Worm (Caenorhabditis elegans): ENCODE measurements around the gene K05B2.4.

Gene K05B2.4

DNA sequence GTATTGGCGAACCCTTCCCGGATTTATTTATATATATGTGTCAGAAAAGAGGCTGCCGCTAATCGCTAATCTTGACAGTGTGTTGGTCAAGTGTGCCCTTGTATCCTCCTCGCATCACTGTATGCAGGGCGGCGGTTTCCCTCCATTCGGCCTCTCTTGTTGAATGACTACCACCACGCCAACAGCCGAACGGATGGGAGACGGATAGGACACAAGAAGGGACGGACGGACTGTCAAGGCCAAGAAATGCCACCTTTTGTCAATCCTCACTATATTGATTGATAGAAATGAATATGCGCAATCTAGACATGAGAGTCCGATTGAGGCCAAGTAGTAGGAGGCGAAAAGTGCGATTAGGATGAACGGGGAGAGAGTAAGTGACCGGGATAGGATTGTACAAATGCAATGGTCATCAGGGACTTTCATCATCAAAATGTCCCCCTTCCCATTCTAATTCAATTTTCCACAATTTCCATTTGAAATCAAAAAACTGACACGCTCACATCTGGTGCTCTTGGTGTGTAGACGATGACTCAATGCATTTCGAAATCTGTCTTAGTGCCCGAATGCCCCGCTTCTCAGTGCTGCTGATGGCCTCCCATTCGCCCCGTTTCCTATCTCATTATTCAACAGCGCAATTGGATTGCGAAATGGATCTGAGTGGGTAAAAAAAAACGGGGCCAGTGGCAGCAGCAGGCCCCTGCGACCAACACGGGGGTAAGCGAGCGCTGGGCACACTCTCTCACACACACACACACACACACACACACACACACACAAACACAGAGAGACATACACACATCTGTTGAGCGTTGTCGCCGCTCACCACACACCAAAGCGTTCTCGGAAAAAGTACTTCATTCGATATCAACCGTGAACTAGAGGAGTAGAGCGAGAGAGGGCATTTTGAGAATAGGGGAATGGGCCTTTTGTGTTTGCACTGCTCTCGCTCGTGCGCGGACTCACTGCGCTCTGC lies 41.2 kb upstream of the K05B2.4 start (continued):
- TF ChIP-seq mes-2 (tag; optimal IDR thresholded peaks at IDR 0.05; ENCODE audit: poor library complexity, severe bottlenecking) (peak; percentile 50), rbr-2 (tag; optimal IDR thresholded peaks at IDR 0.05) (peak; percentile 74), nhr-111 (GFP tag; optimal IDR thresholded peaks at IDR 0.05) (no peak), F26F4.8 (GFP tag; conservative IDR thresholded peaks at IDR 0.05) (no peak), hlh-11 (tag; optimal IDR thresholded peaks at IDR 0.05) (peak; percentile 57), ctbp-1 (GFP tag; IDR thresholded peaks at IDR 0.05) (peak; percentile 76), unc-62 (GFP tag; optimal IDR thresholded peaks at IDR 0.05 in 1 of 2) (peak in 1 of 2 experiments; percentile 85), unc-62 (tag; optimal IDR thresholded peaks at IDR 0.05) (no peak), zfp-2 (tag; optimal IDR thresholded peaks at IDR 0.05) (no peak), egl-43 (GFP tag; IDR thresholded peaks at IDR 0.05) (peak; percentile 64; the same call in 1 of the 2 replicates), arid-1 (GFP tag; conservative IDR thresholded peaks at IDR 0.05) (no peak), ceh-20 (GFP tag; IDR thresholded peaks at IDR 0.05) (peak; percentile 39; the same call in 1 of the 2 replicates), dmd-9 (GFP tag; IDR thresholded peaks at IDR 0.05) (0 out of 2 replicates have a peak, but pooled peaks have one; percentile 35), nhr-77 (tag; optimal IDR thresholded peaks at IDR 0.05) (peak; percentile 47), mdl-1 (tag; optimal IDR thresholded peaks at IDR 0.05) (peak in 1 of 2 experiments; percentile 50)

DNA sequence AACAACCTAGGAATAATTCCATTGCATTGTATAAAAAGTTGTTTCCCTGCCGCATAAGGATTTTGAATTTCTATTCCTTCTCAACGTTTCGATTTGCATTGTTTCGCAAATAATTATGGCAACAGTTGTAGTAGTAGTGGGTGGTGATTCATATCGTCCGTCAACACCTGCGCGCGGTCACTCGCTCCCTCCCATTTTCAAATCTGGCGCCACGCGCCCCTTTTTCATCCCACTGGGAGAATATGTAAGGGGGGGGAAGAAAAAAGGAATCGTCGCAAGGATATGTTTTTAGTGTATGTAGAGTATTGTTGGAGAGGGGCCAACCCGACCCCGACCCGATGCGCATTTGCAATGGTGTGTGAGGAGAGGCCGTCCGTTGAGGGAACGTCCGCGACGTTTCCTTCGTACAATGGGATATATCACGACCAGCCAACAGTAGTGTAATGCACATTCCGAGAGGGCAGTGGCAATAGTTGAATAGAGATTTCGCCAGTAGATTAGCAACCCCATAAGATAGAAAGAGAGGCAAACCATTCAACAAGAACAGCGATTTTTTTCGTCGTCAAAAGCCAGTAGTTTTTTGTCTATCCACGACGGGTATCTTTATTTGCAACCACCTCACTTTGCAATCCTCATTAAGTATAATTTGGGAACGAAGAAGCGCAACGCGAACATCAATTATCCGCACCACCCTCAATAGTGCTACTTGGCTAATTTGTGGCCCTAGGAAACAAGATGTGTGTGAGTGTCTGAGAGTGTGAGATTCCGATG lies 40.3 kb upstream of the K05B2.4 start:
- TF ChIP-seq aha-1 (tag), result peak; percentile 98
- TF ChIP-seq T26A8.4 (GFP tag; IDR thresholded peaks at IDR 0.05), result no peak
- no peak for TF ChIP-seq ceh-62 (tag; optimal IDR thresholded peaks at IDR 0.05)
- peak; percentile 26 for TF ChIP-seq mes-2 (tag; optimal IDR thresholded peaks at IDR 0.05; ENCODE audit: poor library complexity, severe bottlenecking)
- TF ChIP-seq nhr-25 (tag; optimal IDR thresholded peaks at IDR 0.05; ENCODE audit: borderline replicate concordance, insufficient read depth), result no peak
- no peak for TF ChIP-seq dpl-1 (GFP tag; optimal IDR thresholded peaks at IDR 0.05)
- no peak for TF ChIP-seq F49E8.2 (tag; optimal IDR thresholded peaks at IDR 0.05; ENCODE audit: borderline replicate concordance)
- TF ChIP-seq D1046.2 (GFP tag; IDR thresholded peaks at IDR 0.05), result 0 out of 2 replicates have a peak, but pooled peaks have one; percentile 42
- TF ChIP-seq vab-7 (GFP tag; IDR thresholded peaks at IDR 0.05), result 0 out of 2 replicates have a peak, but pooled peaks have one; percentile 18
- 0 out of 2 replicates have a peak, but pooled peaks have one; percentile 12 for TF ChIP-seq php-3 (GFP tag; IDR thresholded peaks at IDR 0.05)
- no peak for TF ChIP-seq sdz-12 (GFP tag; optimal IDR thresholded peaks at IDR 0.05)
- peak; percentile 48; the same call in 1 of the 2 replicates for TF ChIP-seq dmd-9 (GFP tag; IDR thresholded peaks at IDR 0.05)
- TF ChIP-seq madf-9 (GFP tag; conservative IDR thresholded peaks at IDR 0.05), result 0 out of 2 replicates have a peak, but pooled peaks have one; percentile 15
- peak in 1 of 2 experiments; percentile 91 for TF ChIP-seq unc-62 (GFP tag; optimal IDR thresholded peaks at IDR 0.05 in 1 of 2)
- no peak for TF ChIP-seq unc-62 (tag; optimal IDR thresholded peaks at IDR 0.05)
- TF ChIP-seq spr-1 (tag; optimal IDR thresholded peaks at IDR 0.05), result no peak
- peak; percentile 39 for TF ChIP-seq egl-43 (GFP tag; IDR thresholded peaks at IDR 0.05)
- peak; percentile 26 for TF ChIP-seq spr-3 (GFP tag; optimal IDR thresholded peaks at IDR 0.05)
- TF ChIP-seq zfp-3 (GFP tag; conservative IDR thresholded peaks at IDR 0.05), result 0 out of 2 replicates have a peak, but pooled peaks have one; percentile 15
- TF ChIP-seq lin-39 (tag; optimal IDR thresholded peaks at IDR 0.05), result no peak
- TF ChIP-seq lin-13 (GFP tag; optimal IDR thresholded peaks at IDR 0.05), result no peak

DNA sequence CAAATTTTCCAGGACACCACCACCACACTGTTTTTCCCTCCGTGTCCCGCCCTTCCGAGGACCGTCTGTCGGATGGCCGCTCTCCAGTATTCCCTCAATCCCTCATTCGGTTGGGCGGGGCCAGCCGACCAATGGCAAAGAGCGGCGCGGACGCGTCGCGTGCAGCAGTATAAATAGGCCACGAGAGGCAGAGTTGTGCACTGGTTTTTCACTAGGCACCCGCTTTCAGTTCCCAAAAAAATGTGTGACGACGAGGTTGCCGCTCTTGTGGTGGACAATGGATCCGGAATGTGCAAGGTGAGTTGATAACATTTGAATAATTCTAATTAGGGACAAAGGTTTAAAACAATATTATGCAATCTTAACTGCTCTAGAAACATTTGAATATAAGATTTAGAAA lies 39.6 kb upstream of the K05B2.4 start, which contains the start of gene act-4:
Gene act-4 (plus strand): TSS at position 200 of the 400 bp plus-strand sequence.
- TF ChIP-seq T26A8.4 (GFP tag; IDR thresholded peaks at IDR 0.05), result 0 out of 2 replicates have a peak, but pooled peaks have one; percentile 17
- TF ChIP-seq hif-1 (tag; optimal IDR thresholded peaks at IDR 0.05), result peak in 1 of 2 experiments; percentile 4
- TF ChIP-seq set-16 (GFP tag; IDR thresholded peaks at IDR 0.05), result peak; percentile 91
- peak; percentile 58 for TF ChIP-seq hlh-11 (tag; optimal IDR thresholded peaks at IDR 0.05)
- no peak for TF ChIP-seq zfp-2 (tag; optimal IDR thresholded peaks at IDR 0.05)
- peak; percentile 38 for TF ChIP-seq F37D6.2 (tag; optimal IDR thresholded peaks at IDR 0.05)
- TF ChIP-seq hlh-30 (tag; optimal IDR thresholded peaks at IDR 0.05; ENCODE audit: insufficient read depth), result peak; percentile 50
- TF ChIP-seq pha-4 (GFP tag; IDR thresholded peaks at IDR 0.05), result peak; percentile 51; the same call in 1 of the 2 replicates
- TF ChIP-seq pha-4 (tag; optimal IDR thresholded peaks at IDR 0.05), result no peak
- peak; percentile 77 for TF ChIP-seq mep-1 (tag; optimal IDR thresholded peaks at IDR 0.05)
- no peak for TF ChIP-seq daf-19 (GFP tag; conservative IDR thresholded peaks at IDR 0.05)
- TF ChIP-seq lsy-2 (tag; optimal IDR thresholded peaks at IDR 0.05), result peak in 1 of 2 experiments; percentile 60
- TF ChIP-seq ZK546.5 (tag; optimal IDR thresholded peaks at IDR 0.05), result no peak
- peak; percentile 76 for TF ChIP-seq hmg-1.1 (GFP tag; IDR thresholded peaks at IDR 0.05)
- peak; percentile 29 for TF ChIP-seq ceh-32 (tag; optimal IDR thresholded peaks at IDR 0.05; ENCODE audit: poor library complexity)

Measured in whole organism, L4 larva.